Fruit fly (Drosophila melanogaster) whole organism, adult: ENCODE measurements around the gene CG15514.

ENCODE experiments used
- CG11617 ChIP-seq: fragments of 200-800 bp; sonication (Bioruptor generic); optimal IDR thresholded peaks from 2 replicates; lab custom pipeline; 2017; ENCODE audit warnings: mild to moderate bottlenecking, missing biosample characterization, missing genetic modification reagents, missing genetic modification characterization
- CG12768 ChIP-seq: fragments of 200-800 bp; sonication (Bioruptor generic); optimal IDR thresholded peaks from 2 replicates; lab custom pipeline; 2017; ENCODE audit warnings: missing biosample characterization, missing genetic modification characterization, mild to moderate bottlenecking, moderate library complexity, missing genetic modification reagents
- CG14711 ChIP-seq: fragments of 200-800 bp; sonication (Bioruptor generic); optimal IDR thresholded peaks from 2 replicates; lab custom pipeline; 2018; ENCODE audit warnings: missing biosample characterization, mild to moderate bottlenecking, missing genetic modification characterization, moderate library complexity
- CG1620 ChIP-seq: fragments of 200-800 bp; sonication (Bioruptor generic); optimal IDR thresholded peaks from 2 replicates; lab custom pipeline; 2016; ENCODE audit warnings: missing biosample characterization, missing genetic modification characterization
- CG5204 ChIP-seq: fragments of 200-800 bp; sonication (Bioruptor generic); optimal IDR thresholded peaks from 2 replicates; lab custom pipeline; 2016; ENCODE audit warnings: missing biosample characterization, missing genetic modification characterization
- CG7045 ChIP-seq: fragments of 200-800 bp; sonication (Bioruptor generic); optimal IDR thresholded peaks from 2 replicates; lab custom pipeline; 2017; ENCODE audit warnings: missing biosample characterization, mild to moderate bottlenecking, missing genetic modification characterization
- CG7101 ChIP-seq: fragments of 200-800 bp; sonication (Bioruptor generic); optimal IDR thresholded peaks from 2 replicates; lab custom pipeline; 2018; ENCODE audit warnings: missing biosample characterization, mild to moderate bottlenecking, missing genetic modification characterization, moderate library complexity
- Clk ChIP-seq: fragments of 200-800 bp; sonication (Bioruptor generic); optimal IDR thresholded peaks from 2 replicates; lab custom pipeline; 2017; ENCODE audit warnings: missing biosample characterization, missing genetic modification characterization
- kay ChIP-seq: fragments of 200-800 bp; sonication (Bioruptor generic); peaks from one replicate; lab custom pipeline; 2016; ENCODE audit warnings: missing biosample characterization, missing genetic modification characterization, borderline replicate concordance
- ovo ChIP-seq: fragments of 200-800 bp; sonication (Bioruptor generic); optimal IDR thresholded peaks from 2 replicates; lab custom pipeline; 2016; ENCODE audit warnings: missing biosample characterization, missing genetic modification characterization

DNA sequence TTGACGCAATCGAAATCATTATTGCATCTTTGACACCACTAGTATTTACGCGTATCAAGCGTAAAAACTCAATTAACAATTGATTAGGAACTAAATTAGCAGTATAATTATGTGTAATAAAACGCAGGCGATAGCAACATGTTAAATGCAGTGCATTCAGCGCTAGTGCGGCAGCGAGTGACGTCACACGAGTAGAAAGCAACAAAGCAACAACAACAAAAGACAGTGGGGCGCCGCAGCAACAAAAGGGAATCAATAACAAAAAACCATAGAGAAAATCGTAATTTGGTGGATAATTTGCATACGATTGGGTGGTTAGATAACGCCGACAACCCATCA, 8.0 kb upstream of the CG15514 start, which contains the start of gene CG34133:
- TF ChIP-seq CG5204 (GFP tag; lab: Kevin White, UChicago) (no peak), CG14711 (tag; lab: Kevin White, UChicago) (no peak), Clk (GFP tag; lab: Kevin White, UChicago) (no peak), CG12768 (GFP tag; lab: Kevin White, UChicago) (no peak), kay (GFP tag; lab: Kevin White, UChicago) (no peak), CG7101 (tag; lab: Kevin White, UChicago) (no peak), CG1620 (GFP tag; lab: Kevin White, UChicago) (no peak), ovo (GFP tag; lab: Kevin White, UChicago) (no peak), CG11617 (GFP tag; lab: Kevin White, UChicago) (no peak), CG7045 (GFP tag; lab: Kevin White, UChicago) (no peak)
